Fruit fly (Drosophila melanogaster) whole organism, embryonic: ENCODE measurements around the gene ATP7.

Experiments
- CG12744 ChIP-seq: fragments of 200-800 bp; sonication (Bioruptor generic); optimal IDR thresholded peaks from 2 replicates; lab custom pipeline; 2016; ENCODE audit warnings: missing biosample characterization, missing genetic modification characterization
- CG14965 ChIP-seq: fragments of 200-800 bp; sonication (Bioruptor generic); optimal IDR thresholded peaks from 2 replicates; lab custom pipeline; 2016; ENCODE audit warnings: missing biosample characterization, missing genetic modification characterization, borderline replicate concordance
- CG15479 ChIP-seq: fragments of 200-800 bp; sonication (Bioruptor generic); optimal IDR thresholded peaks from 3 replicates; lab custom pipeline; 2019; ENCODE audit warnings: missing biosample characterization, mild to moderate bottlenecking, missing genetic modification characterization, moderate library complexity
- CG1603 ChIP-seq: fragments of 200-800 bp; sonication (Bioruptor generic); optimal IDR thresholded peaks from 2 replicates; lab custom pipeline; 2019; ENCODE audit warnings: missing biosample characterization, mild to moderate bottlenecking, missing genetic modification characterization, moderate library complexity
- CG32532 ChIP-seq: fragments of 200-800 bp; sonication (Bioruptor generic); IDR thresholded peaks from 2 replicates; pipeline ENCODE4 v1.3.6; 2022; ENCODE audit warnings: missing biosample characterization, missing genetic modification characterization
- CTCF ChIP-seq: fragments of 200-800 bp; sonication (Bioruptor generic); optimal IDR thresholded peaks from 2 replicates; lab custom pipeline; 2017; ENCODE audit warnings: missing biosample characterization, mild to moderate bottlenecking, missing genetic modification characterization, moderate library complexity
- Dip2 ChIP-seq: fragments of 200-800 bp; sonication (Bioruptor generic); IDR thresholded peaks from 2 replicates; pipeline ENCODE4 v1.3.6; 2022; ENCODE audit warnings: missing biosample characterization, missing genetic modification characterization
- h ChIP-seq: fragments of >200 bp; optimal IDR thresholded peaks from 2 replicates; lab custom pipeline; 2017
- maf-S ChIP-seq: fragments of 200-800 bp; sonication (Bioruptor generic); optimal IDR thresholded peaks from 2 replicates; lab custom pipeline; 2016; ENCODE audit warnings: missing biosample characterization, missing genetic modification characterization

DNA sequence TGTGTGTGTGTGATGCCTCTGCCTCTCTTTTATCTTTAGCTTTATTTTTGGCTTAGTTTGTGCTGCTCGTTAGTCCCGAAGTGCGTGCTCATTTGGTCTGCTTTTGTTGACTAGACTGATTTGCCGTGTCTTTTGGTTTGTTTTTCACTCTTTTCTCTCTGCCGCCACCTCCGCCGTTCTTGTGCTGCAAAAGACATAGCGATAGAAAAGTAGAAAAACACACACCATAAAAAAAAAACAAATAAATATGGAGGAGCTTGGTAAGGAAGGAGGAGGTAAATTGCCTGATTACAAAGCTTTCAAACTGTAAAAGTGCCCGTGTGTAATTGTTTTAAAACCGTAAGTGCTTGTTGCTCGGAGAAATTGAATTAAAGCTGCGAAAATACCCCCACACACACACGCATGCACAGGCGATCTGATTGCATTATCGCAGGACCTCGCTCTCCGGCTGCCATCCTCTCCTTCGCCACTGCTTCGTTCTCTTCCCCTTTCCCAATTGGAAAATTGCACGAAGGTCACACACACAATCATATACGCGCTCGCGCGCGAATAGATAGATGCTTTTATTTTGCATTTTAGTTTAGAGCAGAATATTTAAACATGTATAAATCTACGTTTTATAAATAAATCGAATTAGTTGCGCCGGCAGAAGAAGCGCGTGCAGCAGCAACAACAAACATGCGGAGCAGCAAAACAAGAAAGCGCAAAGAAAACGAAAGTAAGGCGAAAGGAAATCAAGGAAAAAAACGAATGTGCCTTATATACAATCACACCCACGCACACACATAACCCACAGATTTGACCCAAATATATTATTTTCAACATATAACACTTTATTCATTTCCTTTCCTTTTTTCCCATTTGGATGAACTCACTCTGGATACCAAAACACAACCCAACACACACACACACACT is 39.2 kb upstream of the ATP7 start:
- no peak for TF ChIP-seq Dip2 (GFP tag; lab: Robert Waterston, UW)
- TF ChIP-seq h (lab: Kevin White, UChicago) = no peak
- no peak for TF ChIP-seq CTCF (GFP tag; lab: Kevin White, UChicago)
- TF ChIP-seq CG15479 = no peak
- no peak for TF ChIP-seq CG12744
- no peak for TF ChIP-seq CG14965 (GFP tag; lab: Kevin White, UChicago)
- no peak for TF ChIP-seq CG1603
- TF ChIP-seq maf-S (GFP tag; lab: Kevin White, UChicago) = no peak
- TF ChIP-seq CG32532 (GFP tag; lab: Robert Waterston, UW) = no peak
